Fruit fly (Drosophila melanogaster): ENCODE results near the gene PK1-R.

PK1-R gene

DNA sequence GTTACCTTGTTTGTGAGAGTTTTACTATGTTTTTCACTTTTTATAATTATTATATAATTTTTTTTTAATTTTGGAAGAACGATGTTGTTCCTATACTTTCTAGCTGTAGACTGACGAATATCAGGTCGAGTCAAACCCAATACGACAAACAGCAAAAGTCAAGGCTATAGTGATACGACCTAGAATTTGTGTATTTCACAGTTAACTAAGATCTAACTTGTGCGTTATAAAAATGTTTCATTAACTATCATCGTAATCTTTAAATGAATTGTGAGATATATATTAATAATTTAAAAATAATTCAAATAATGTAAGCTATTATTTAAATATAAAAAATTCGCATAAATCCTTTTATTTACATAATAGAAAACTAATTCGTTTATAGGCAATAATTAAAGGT lies 4.9 kb downstream of the PK1-R start, which contains the start of gene CG9920:
Gene CG9920 (minus strand): TSS at position 101 of the 400 bp plus-strand sequence.
- TF ChIP-seq CG17801 (GFP tag; optimal IDR thresholded peaks at IDR 0.05; ENCODE audit: partially characterized antibody) = no peak

- TF ChIP-seq CG17801 (GFP tag; optimal IDR thresholded peaks at IDR 0.05; ENCODE audit: partially characterized antibody) = no peak
These were observed 6.1 kb downstream of the PK1-R start, which contains the start of gene CCHa1 for dm6 chr3R:14096792-14097191. Gene CCHa1 (minus strand): TSS chr3R:14096835.

DNA sequence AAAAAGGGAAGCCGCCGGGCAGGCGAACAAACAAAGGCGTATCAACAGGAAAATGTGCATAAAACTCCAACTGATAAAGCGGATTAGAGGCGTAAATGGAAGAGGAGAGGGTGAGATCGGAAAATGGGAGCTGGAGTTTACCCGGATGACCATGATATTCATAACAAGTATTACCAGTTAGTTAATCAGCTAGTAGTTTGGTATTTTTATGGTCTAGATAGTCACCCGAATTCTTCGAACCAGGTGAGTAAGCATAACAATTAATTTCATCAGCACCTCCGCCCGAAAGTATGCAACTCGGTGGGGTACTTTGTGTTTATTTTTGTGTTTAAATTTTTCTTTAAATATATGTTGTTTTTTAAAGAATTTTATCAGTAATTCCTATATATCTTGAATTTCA lies 7.0 kb downstream of the PK1-R start:
- no peak for TF ChIP-seq CG17801 (GFP tag; optimal IDR thresholded peaks at IDR 0.05; ENCODE audit: partially characterized antibody)

DNA sequence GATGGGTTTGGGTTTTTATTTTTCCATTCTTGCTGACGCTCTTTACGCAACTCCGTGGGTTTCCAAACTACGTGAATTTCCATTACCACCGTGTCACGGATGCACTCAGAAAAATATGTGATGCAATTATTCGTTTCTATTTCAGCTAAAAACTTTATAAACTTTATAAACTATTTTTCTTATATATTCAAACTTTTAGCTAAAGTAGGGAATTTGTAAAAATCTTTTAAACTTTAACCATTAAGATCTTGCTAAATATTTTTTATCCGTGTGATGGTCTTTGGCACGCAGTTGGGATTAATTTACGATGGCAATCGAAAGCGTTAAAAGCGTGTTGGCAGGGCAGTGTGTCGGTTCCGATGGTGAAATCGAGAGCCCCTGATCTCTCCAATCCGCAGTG lies 7.5 kb downstream of the PK1-R start:
- no peak for TF ChIP-seq CG17801 (GFP tag; optimal IDR thresholded peaks at IDR 0.05; ENCODE audit: partially characterized antibody)

DNA sequence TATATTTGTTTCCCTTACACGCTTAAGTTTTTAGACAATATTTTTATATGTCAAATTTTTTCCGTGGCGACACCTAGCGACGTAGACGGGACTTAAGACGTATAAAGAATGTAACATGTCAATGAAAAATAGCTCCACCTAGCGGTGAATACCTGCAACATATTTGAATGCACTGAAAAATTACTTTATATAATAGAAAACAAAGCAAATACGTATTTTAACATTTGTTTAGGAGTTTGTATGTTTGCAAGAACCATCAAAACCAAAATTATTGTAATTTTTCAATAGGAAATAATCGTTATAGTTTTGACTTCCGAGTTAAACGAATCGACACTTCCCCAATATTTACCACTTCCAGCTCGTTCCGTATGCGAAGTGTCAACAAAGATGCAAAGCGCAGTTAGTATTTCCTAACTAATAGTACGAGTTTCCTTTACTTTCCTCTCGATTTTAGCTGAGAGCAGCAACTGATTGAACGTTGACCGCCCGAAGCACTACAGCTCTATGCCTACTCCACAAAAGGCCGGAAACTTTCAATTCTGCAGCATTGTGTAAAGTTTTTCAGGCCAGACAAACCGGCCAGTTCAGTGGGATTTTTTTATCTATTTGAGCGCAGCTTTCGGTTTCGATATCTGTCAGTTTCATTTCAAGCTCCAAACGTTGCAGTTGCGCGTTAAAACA lies 13.9 kb downstream of the PK1-R start, which contains the start of gene Npc2b:
Gene Npc2b (plus strand): TSS at position 631 of the 681 bp plus-strand sequence.
- TF ChIP-seq CG17801 (GFP tag; optimal IDR thresholded peaks at IDR 0.05; ENCODE audit: partially characterized antibody) = peak; percentile 13

- TF ChIP-seq CG17801 (GFP tag; optimal IDR thresholded peaks at IDR 0.05; ENCODE audit: partially characterized antibody) = no peak
These were observed 14.8 kb downstream of the PK1-R start for dm6 chr3R:14088157-14088556.

- TF ChIP-seq CG17801 (GFP tag; optimal IDR thresholded peaks at IDR 0.05; ENCODE audit: partially characterized antibody) = no peak
These were observed 17.4 kb downstream of the PK1-R start for dm6 chr3R:14085555-14085954.

dm6 chr3R:14081526-14081925 lies 21.4 kb downstream of the PK1-R start:
- TF ChIP-seq CG17801 (GFP tag; optimal IDR thresholded peaks at IDR 0.05; ENCODE audit: partially characterized antibody) = no peak

DNA sequence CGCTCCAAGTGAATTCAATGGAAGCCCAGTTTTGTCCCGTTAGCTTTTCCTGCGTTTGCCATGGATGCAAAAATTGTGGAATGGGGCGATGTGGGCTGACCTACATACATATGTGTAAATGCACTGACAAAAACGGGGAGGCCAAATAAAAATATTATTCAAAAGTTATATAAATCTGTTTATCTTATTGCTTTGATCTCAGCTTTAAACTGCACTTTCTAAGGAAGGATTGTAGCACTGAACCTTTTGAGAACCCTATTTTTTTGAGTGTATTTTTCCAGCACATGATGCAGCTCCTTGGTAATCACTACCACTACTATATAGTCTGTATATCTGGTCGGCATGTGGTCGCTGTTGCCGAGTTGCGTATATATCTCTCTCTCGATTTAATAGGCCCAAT lies 25.9 kb downstream of the PK1-R start:
- TF ChIP-seq CG17801 (GFP tag; optimal IDR thresholded peaks at IDR 0.05; ENCODE audit: partially characterized antibody) = no peak

- no peak for TF ChIP-seq CG17801 (GFP tag; optimal IDR thresholded peaks at IDR 0.05; ENCODE audit: partially characterized antibody)
These were observed 32.3 kb downstream of the PK1-R start for dm6 chr3R:14070664-14071063.

dm6 chr3R:14070096-14070495 lies 32.8 kb downstream of the PK1-R start:
- TF ChIP-seq CG17801 (GFP tag; optimal IDR thresholded peaks at IDR 0.05; ENCODE audit: partially characterized antibody) = no peak

dm6 chr3R:14067904-14068636 lies 34.9 kb downstream of the PK1-R start:
- TF ChIP-seq CG17801 (GFP tag; optimal IDR thresholded peaks at IDR 0.05; ENCODE audit: partially characterized antibody) = no peak

dm6 chr3R:14065241-14065640 lies 37.7 kb downstream of the PK1-R start:
- no peak for TF ChIP-seq CG17801 (GFP tag; optimal IDR thresholded peaks at IDR 0.05; ENCODE audit: partially characterized antibody)

DNA sequence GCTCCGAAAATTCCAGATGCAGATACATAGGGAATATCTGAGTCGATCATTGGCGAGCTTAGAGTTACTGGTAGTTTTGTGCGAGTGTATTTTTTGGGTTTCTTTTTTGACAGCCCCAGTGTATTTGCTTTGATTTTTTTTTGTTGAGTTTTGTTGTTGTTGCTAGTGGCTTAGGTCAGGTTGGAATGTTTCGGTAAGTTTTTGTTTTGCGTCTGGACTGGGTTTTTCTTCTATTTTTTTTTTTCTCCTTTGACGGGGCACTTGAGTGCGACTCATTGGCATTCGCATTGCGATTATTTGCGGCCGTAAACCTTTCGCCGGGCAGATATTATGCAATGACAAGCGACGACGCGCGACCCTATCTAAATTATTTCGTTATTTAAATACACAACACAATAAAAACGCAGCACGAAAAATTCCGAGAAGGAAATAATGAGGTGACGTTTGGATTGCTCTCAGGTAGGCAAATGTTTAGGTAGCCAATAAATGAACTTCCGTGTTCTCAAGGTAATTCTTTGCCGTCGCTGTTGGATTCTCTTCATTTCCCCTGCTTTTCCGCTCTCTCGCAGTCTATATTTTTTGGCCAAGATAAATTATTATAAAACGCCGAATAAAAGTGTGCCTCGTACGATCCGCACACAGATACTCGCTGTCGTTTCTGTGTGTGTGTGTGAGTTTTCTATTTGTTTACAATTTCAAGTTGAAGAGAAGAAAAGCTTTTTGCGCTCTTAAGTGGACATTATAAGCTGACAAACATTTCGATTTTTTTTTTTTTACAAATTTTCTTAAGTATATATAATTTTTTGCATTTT lies 38.6 kb downstream of the PK1-R start:
- TF ChIP-seq CG17801 (GFP tag; optimal IDR thresholded peaks at IDR 0.05; ENCODE audit: partially characterized antibody) = peak; percentile 17

- TF ChIP-seq CG17801 (GFP tag; optimal IDR thresholded peaks at IDR 0.05; ENCODE audit: partially characterized antibody) = no peak
These were observed 39.9 kb downstream of the PK1-R start for dm6 chr3R:14062869-14063543.

All from ovary, adult (tissue).